Fruit fly (Drosophila melanogaster) whole organism, embryonic: Measurements from ENCODE around the gene Sik2.

Experiments
- CG10147 ChIP-seq: fragments of 200-800 bp; sonication (Bioruptor generic); optimal IDR thresholded peaks from 2 replicates; lab custom pipeline; 2019; ENCODE audit warnings: missing biosample characterization, mild to moderate bottlenecking, missing genetic modification characterization, moderate library complexity
- CG12659 ChIP-seq: fragments of 200-800 bp; sonication (Bioruptor generic); optimal IDR thresholded peaks from 3 replicates; lab custom pipeline; 2017; ENCODE audit warnings: mild to moderate bottlenecking, missing biosample characterization, missing genetic modification reagents, missing genetic modification characterization
- CG13775 ChIP-seq: fragments of 200-800 bp; sonication (Bioruptor generic); optimal IDR thresholded peaks from 3 replicates; lab custom pipeline; 2017; ENCODE audit warnings: missing biosample characterization, mild to moderate bottlenecking, missing genetic modification characterization
- CG14014 ChIP-seq: fragments of 200-800 bp; sonication (Bioruptor generic); IDR thresholded peaks from 2 replicates; pipeline ENCODE4 v1.3.6; 2022; ENCODE audit warnings: missing biosample characterization, missing genetic modification characterization
- CG16813 ChIP-seq: fragments of 200-800 bp; sonication (Bioruptor generic); IDR thresholded peaks from 3 replicates; pipeline ENCODE4 v1.3.6; 2022; ENCODE audit warnings: missing biosample characterization, missing genetic modification characterization; ENCODE audit not compliant: partially characterized antibody
- CG17328 ChIP-seq: fragments of 200-800 bp; sonication (Bioruptor generic); IDR thresholded peaks from 2 replicates; pipeline ENCODE4 v1.3.6; 2022; ENCODE audit warnings: missing biosample characterization, missing genetic modification characterization
- CG17912 ChIP-seq: fragments of 200-800 bp; sonication (Bioruptor generic); optimal IDR thresholded peaks from 2 replicates; lab custom pipeline; 2018; ENCODE audit warnings: missing biosample characterization, mild to moderate bottlenecking, missing genetic modification characterization
- CG2875 ChIP-seq: fragments of 200-800 bp; sonication (Bioruptor generic); optimal IDR thresholded peaks from 2 replicates; lab custom pipeline; 2017; ENCODE audit warnings: missing biosample characterization, mild to moderate bottlenecking, missing genetic modification characterization, missing genetic modification reagents
- CG30403 ChIP-seq: fragments of 200-800 bp; sonication (Bioruptor generic); optimal IDR thresholded peaks from 3 replicates; lab custom pipeline; 2016; ENCODE audit warnings: missing biosample characterization, missing genetic modification characterization
- CG31224 ChIP-seq: fragments of 200-800 bp; sonication (Bioruptor generic); IDR thresholded peaks from 2 replicates; pipeline ENCODE4 v1.3.6; 2022; ENCODE audit warnings: missing biosample characterization, missing genetic modification characterization
- CG31365 ChIP-seq: fragments of 200-800 bp; sonication (Bioruptor generic); optimal IDR thresholded peaks from 2 replicates; lab custom pipeline; 2018; ENCODE audit warnings: missing biosample characterization, mild to moderate bottlenecking, missing genetic modification characterization
- CG3163 ChIP-seq: fragments of 200-800 bp; sonication (Bioruptor generic); optimal IDR thresholded peaks from 3 replicates; lab custom pipeline; 2016; ENCODE audit warnings: missing biosample characterization, missing genetic modification characterization
- CG43689 ChIP-seq: fragments of 200-800 bp; sonication (Bioruptor generic); IDR thresholded peaks from 2 replicates; pipeline ENCODE4 v1.3.6; 2022; ENCODE audit warnings: missing biosample characterization, missing genetic modification characterization
- CG4424 ChIP-seq: fragments of 200-800 bp; sonication (Bioruptor generic); optimal IDR thresholded peaks from 3 replicates; lab custom pipeline; 2016; ENCODE audit warnings: missing biosample characterization, missing genetic modification characterization
- CG8765 ChIP-seq: fragments of 200-800 bp; sonication (Bioruptor generic); IDR thresholded peaks from 2 replicates; pipeline ENCODE4 v1.3.6; 2022; ENCODE audit warnings: missing biosample characterization, missing genetic modification characterization
- CG9876 ChIP-seq: fragments of 200-800 bp; sonication (Bioruptor generic); optimal IDR thresholded peaks from 2 replicates; lab custom pipeline; 2016; ENCODE audit warnings: missing biosample characterization, missing genetic modification characterization
- D19B ChIP-seq: fragments of 200-800 bp; sonication (Bioruptor generic); optimal IDR thresholded peaks from 2 replicates; lab custom pipeline; 2017; ENCODE audit warnings: missing biosample characterization, mild to moderate bottlenecking, missing genetic modification characterization
- ERR ChIP-seq: fragments of 200-800 bp; sonication (Bioruptor generic); optimal IDR thresholded peaks from 2 replicates; lab custom pipeline; 2016; ENCODE audit warnings: missing biosample characterization, missing genetic modification characterization
- Elba2 ChIP-seq: fragments of 200-800 bp; sonication (Bioruptor generic); optimal IDR thresholded peaks from 3 replicates; lab custom pipeline; 2016; ENCODE audit warnings: missing biosample characterization, missing genetic modification characterization
- Fer1 ChIP-seq: fragments of 200-800 bp; sonication (Bioruptor generic); optimal IDR thresholded peaks from 2 replicates; lab custom pipeline; 2017; ENCODE audit warnings: missing biosample characterization, mild to moderate bottlenecking, missing genetic modification characterization
- Hsf ChIP-seq: fragments of 200-800 bp; sonication (Bioruptor generic); optimal IDR thresholded peaks from 3 replicates; lab custom pipeline; 2016; ENCODE audit warnings: missing biosample characterization, missing genetic modification characterization
- NFAT ChIP-seq: fragments of 200-800 bp; sonication (Bioruptor generic); IDR thresholded peaks from 2 replicates; pipeline ENCODE4 v1.3.6; 2022; ENCODE audit warnings: missing biosample characterization, missing genetic modification characterization
- Side ChIP-seq: fragments of 200-800 bp; sonication (Bioruptor generic); optimal IDR thresholded peaks from 2 replicates; lab custom pipeline; 2016; ENCODE audit warnings: missing biosample characterization, missing genetic modification characterization
- Sox100B ChIP-seq: fragments of 200-800 bp; sonication (Bioruptor generic); optimal IDR thresholded peaks from 3 replicates; lab custom pipeline; 2018; ENCODE audit warnings: missing biosample characterization, mild to moderate bottlenecking, missing genetic modification characterization
- Ssrp ChIP-seq: fragments of 200-800 bp; sonication (Bioruptor generic); optimal IDR thresholded peaks from 2 replicates; lab custom pipeline; 2018; ENCODE audit warnings: missing biosample characterization, mild to moderate bottlenecking, missing genetic modification characterization, moderate library complexity
- Tbp ChIP-seq: fragments of >200 bp; optimal IDR thresholded peaks from 2 replicates; lab custom pipeline; 2018; ENCODE audit warnings: missing biosample characterization, missing genetic modification characterization
- ac ChIP-seq: fragments of 200-800 bp; sonication (Bioruptor generic); optimal IDR thresholded peaks from 3 replicates; lab custom pipeline; 2017; ENCODE audit warnings: missing biosample characterization, mild to moderate bottlenecking, missing genetic modification characterization
- ato ChIP-seq: fragments of 200-800 bp; sonication (Bioruptor generic); IDR thresholded peaks from 2 replicates; pipeline ENCODE4 v1.3.6; 2022; ENCODE audit warnings: missing biosample characterization, missing genetic modification characterization; ENCODE audit not compliant: partially characterized antibody
- bab2 ChIP-seq: fragments of 200-800 bp; sonication (Bioruptor generic); optimal IDR thresholded peaks from 2 replicates; lab custom pipeline; 2016; ENCODE audit warnings: missing biosample characterization, missing genetic modification characterization
- chinmo ChIP-seq: fragments of 200-800 bp; sonication (Bioruptor generic); IDR thresholded peaks from 4 replicates; pipeline ENCODE4 v1.3.6; 2022; ENCODE audit warnings: missing biosample characterization, missing genetic modification characterization; ENCODE audit not compliant: partially characterized antibody
- chm ChIP-seq: fragments of 200-800 bp; sonication (Bioruptor generic); IDR thresholded peaks from 2 replicates; pipeline ENCODE4 v1.3.6; 2022; ENCODE audit warnings: missing biosample characterization, missing genetic modification characterization
- croc ChIP-seq: fragments of 200-800 bp; sonication (Bioruptor generic); conservative IDR thresholded peaks from 3 replicates; pipeline ENCODE4 v1.3.6; 2022; ENCODE audit warnings: missing biosample characterization, missing genetic modification characterization
- dati ChIP-seq: fragments of 200-800 bp; sonication (Bioruptor generic); IDR thresholded peaks from 2 replicates; pipeline ENCODE4 v1.3.6; 2022; ENCODE audit warnings: missing biosample characterization, missing genetic modification characterization
- exex ChIP-seq: fragments of 200-800 bp; sonication (Bioruptor generic); optimal IDR thresholded peaks from 4 replicates; lab custom pipeline; 2018; ENCODE audit warnings: missing biosample characterization, mild to moderate bottlenecking, missing genetic modification characterization, moderate library complexity
- fd96Cb ChIP-seq: fragments of 200-800 bp; sonication (Bioruptor generic); optimal IDR thresholded peaks from 2 replicates; lab custom pipeline; 2018; ENCODE audit warnings: missing biosample characterization, mild to moderate bottlenecking, missing genetic modification characterization, moderate library complexity
- grn ChIP-seq: fragments of 200-800 bp; sonication (Bioruptor generic); optimal IDR thresholded peaks from 3 replicates; lab custom pipeline; 2017; ENCODE audit warnings: missing biosample characterization, missing genetic modification characterization
- h ChIP-seq: fragments of >200 bp; optimal IDR thresholded peaks from 2 replicates; lab custom pipeline; 2017
- ind ChIP-seq: fragments of 200-800 bp; sonication (Bioruptor generic); optimal IDR thresholded peaks from 3 replicates; lab custom pipeline; 2016; ENCODE audit warnings: missing biosample characterization, missing genetic modification characterization
- lbe ChIP-seq: fragments of 200-800 bp; sonication (Bioruptor generic); optimal IDR thresholded peaks from 2 replicates; lab custom pipeline; 2016; ENCODE audit warnings: missing biosample characterization, mild to moderate bottlenecking, missing genetic modification characterization
- lilli ChIP-seq: fragments of 200-800 bp; sonication (Bioruptor generic); optimal IDR thresholded peaks from 3 replicates; lab custom pipeline; 2016; ENCODE audit warnings: missing biosample characterization, missing genetic modification characterization
- lola ChIP-seq, 3 experiments: fragments of >200 bp in 2 of 3; fragments of 200-800 bp in 1 of 3; sonication (Bioruptor generic) in 1 of 3; optimal IDR thresholded peaks; 2 replicates each; lab custom pipeline; 2017 to 2019; ENCODE audit warnings: missing biosample characterization in 3 of 3, missing genetic modification characterization in 3 of 3, mild to moderate bottlenecking in 1 of 3, moderate library complexity in 1 of 3
- lov ChIP-seq, 2 experiments: fragments of 200-800 bp in 1 of 2; fragments of >200 bp in 1 of 2; sonication (Bioruptor generic) in 1 of 2; IDR thresholded peaks in 1 of 2; optimal IDR thresholded peaks in 1 of 2; 2 replicates in 1 of 2; 3 replicates in 1 of 2; pipeline versions ENCODE4 v1.3.6 to Lab custom; 2017 to 2022; ENCODE audit warnings: missing biosample characterization in 1 of 2, missing genetic modification characterization in 1 of 2
- nmo ChIP-seq: fragments of 200-800 bp; sonication (Bioruptor generic); optimal IDR thresholded peaks from 2 replicates; lab custom pipeline; 2018; ENCODE audit warnings: missing biosample characterization, mild to moderate bottlenecking, missing genetic modification characterization, moderate library complexity
- peb ChIP-seq: fragments of 200-800 bp; sonication (Bioruptor generic); IDR thresholded peaks from 2 replicates; pipeline ENCODE4 v1.3.6; 2022; ENCODE audit warnings: missing biosample characterization, missing genetic modification characterization
- slou ChIP-seq: fragments of 200-800 bp; sonication (Bioruptor generic); optimal IDR thresholded peaks from 3 replicates; lab custom pipeline; 2016; ENCODE audit warnings: missing biosample characterization, missing genetic modification characterization
- tup ChIP-seq: fragments of 200-800 bp; sonication (Bioruptor generic); optimal IDR thresholded peaks from 2 replicates; lab custom pipeline; 2016; ENCODE audit warnings: missing biosample characterization, mild to moderate bottlenecking, missing genetic modification characterization, moderate library complexity
- unpg ChIP-seq: fragments of 200-800 bp; sonication (Bioruptor generic); optimal IDR thresholded peaks from 3 replicates; lab custom pipeline; 2018; ENCODE audit warnings: missing biosample characterization, mild to moderate bottlenecking, missing genetic modification characterization, moderate library complexity
- yki ChIP-seq: fragments of >200 bp; optimal IDR thresholded peaks from 3 replicates; lab custom pipeline; 2018
- zen ChIP-seq: fragments of 200-800 bp; sonication (Bioruptor generic); optimal IDR thresholded peaks from 3 replicates; lab custom pipeline; 2018; ENCODE audit warnings: missing biosample characterization, mild to moderate bottlenecking, missing genetic modification characterization, moderate library complexity

Sik2 gene

DNA sequence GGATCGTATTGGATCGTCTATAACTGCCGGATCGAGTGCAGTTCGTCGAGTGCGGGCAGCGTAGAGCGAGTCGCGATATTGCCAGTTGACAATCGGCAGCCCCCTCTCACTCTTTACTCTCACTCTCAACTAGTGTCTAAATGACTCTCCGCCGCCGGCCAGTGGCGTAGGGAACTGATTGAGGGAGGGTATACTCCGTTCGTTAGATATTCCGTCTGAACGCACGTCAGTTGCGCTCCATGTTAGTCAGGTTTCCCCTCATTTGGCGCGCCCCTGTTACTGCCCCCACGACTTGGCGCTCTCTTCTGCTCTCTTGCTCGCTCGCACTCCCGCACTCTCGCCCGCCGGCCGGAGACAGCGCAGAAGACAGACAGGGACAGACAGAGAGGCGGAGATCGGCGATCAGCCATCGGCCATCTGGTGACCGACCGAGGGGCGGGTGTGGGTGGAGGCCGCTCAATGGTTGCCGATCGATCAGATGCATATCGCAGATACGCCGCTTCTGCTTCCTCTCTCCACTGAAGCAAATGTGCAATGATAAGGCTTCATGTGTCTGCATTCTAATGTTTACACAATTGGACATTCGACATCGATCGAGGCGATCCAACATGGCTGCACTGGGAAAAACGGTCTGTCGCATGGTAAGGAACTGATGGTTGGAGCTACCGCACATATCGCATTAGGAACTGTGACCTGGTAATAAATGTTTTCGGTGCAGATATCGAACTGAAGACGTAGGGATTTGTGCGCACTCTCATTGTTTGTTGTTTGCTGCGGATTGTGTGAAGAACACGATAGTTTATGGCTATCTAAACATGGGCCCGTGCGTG lies 11.4 kb downstream of the Sik2 start, which contains the start of gene moody (continued):
- peak; percentile 86 for TF ChIP-seq lbe (GFP tag; lab: Kevin White, UChicago)
- peak; percentile 93 for TF ChIP-seq CG2875 (GFP tag; lab: Kevin White, UChicago)
- TF ChIP-seq CG10147 (GFP tag; lab: Kevin White, UChicago) = peak; percentile 90
- no peak for TF ChIP-seq Tbp (GFP tag; lab: Kevin White, UChicago)
- peak; percentile 98 for TF ChIP-seq Fer1 (GFP tag; lab: Kevin White, UChicago)
- TF ChIP-seq Side (GFP tag; lab: Kevin White, UChicago) = peak; percentile 98
- TF ChIP-seq CG31365 (tag; lab: Kevin White, UChicago) = peak; percentile 93
- no peak for TF ChIP-seq ato (GFP tag; lab: Robert Waterston, UW)
- TF ChIP-seq yki (lab: Kevin White, UChicago) = no peak
- no peak for TF ChIP-seq CG16813 (GFP tag; lab: Robert Waterston, UW)
- peak; percentile 98 for TF ChIP-seq bab2 (GFP tag; lab: Kevin White, UChicago)
- TF ChIP-seq ind (GFP tag; lab: Kevin White, UChicago) = peak; percentile 99
- peak; percentile 100 for TF ChIP-seq NFAT (GFP tag; lab: Robert Waterston, UW)
- TF ChIP-seq grn = peak; percentile 100
- peak; percentile 96 for TF ChIP-seq unpg (GFP tag; lab: Kevin White, UChicago)
- TF ChIP-seq CG31224 (GFP tag; lab: Robert Waterston, UW) = peak; percentile 96
- peak; percentile 90 for TF ChIP-seq croc (GFP tag; lab: Robert Waterston, UW)
- TF ChIP-seq nmo (GFP tag; lab: Kevin White, UChicago) = peak; percentile 88
- peak; percentile 90 for TF ChIP-seq CG13775
- peak; percentile 98 for TF ChIP-seq CG12659 (GFP tag; lab: Kevin White, UChicago)
- TF ChIP-seq ac (GFP tag; lab: Kevin White, UChicago) = peak; percentile 57
- TF ChIP-seq chm (GFP tag; lab: Robert Waterston, UW) = peak; percentile 99
- peak; percentile 98 for TF ChIP-seq CG17328
- TF ChIP-seq dati = peak; percentile 97
- TF ChIP-seq CG3163 (GFP tag; lab: Kevin White, UChicago) = peak; percentile 90
- peak; percentile 83 for TF ChIP-seq Sox100B (GFP tag; lab: Kevin White, UChicago)
- TF ChIP-seq CG4424 (GFP tag; lab: Kevin White, UChicago) = peak; percentile 97
- peak; percentile 97 for TF ChIP-seq CG43689
- peak; percentile 96 for TF ChIP-seq CG17912 (GFP tag; lab: Kevin White, UChicago)
- peak; percentile 84 for TF ChIP-seq Ssrp (tag; lab: Kevin White, UChicago)
- peak; percentile 96 for TF ChIP-seq CG9876 (GFP tag; lab: Kevin White, UChicago)
- peak; percentile 99 for TF ChIP-seq CG14014 (GFP tag; lab: Robert Waterston, UW)
- TF ChIP-seq exex (tag; lab: Kevin White, UChicago) = peak; percentile 85
- peak in 1 of 3 experiments; percentile 82 for TF ChIP-seq lola (GFP tag; optimal IDR thresholded peaks at IDR 0.05; lab: Kevin White, UChicago)
- peak; percentile 92 for TF ChIP-seq D19B (GFP tag; lab: Kevin White, UChicago)
- peak; percentile 97 for TF ChIP-seq ERR
- TF ChIP-seq zen (tag; lab: Kevin White, UChicago) = peak; percentile 73
- peak; percentile 96 for TF ChIP-seq peb (GFP tag; lab: Robert Waterston, UW)
- TF ChIP-seq CG8765 (GFP tag; lab: Robert Waterston, UW) = peak; percentile 95
- no peak for TF ChIP-seq lov (optimal IDR thresholded peaks at IDR 0.05; lab: Kevin White, UChicago)
- TF ChIP-seq lov (GFP tag; IDR thresholded peaks at IDR 0.05; lab: Robert Waterston, UW) = peak; percentile 98
- TF ChIP-seq fd96Cb = peak; percentile 91
- peak; percentile 98 for TF ChIP-seq CG30403 (GFP tag; lab: Kevin White, UChicago)
- no peak for TF ChIP-seq Elba2 (GFP tag; lab: Kevin White, UChicago)
- TF ChIP-seq slou (GFP tag; lab: Kevin White, UChicago) = peak; percentile 87
- peak; percentile 97 for TF ChIP-seq Hsf (GFP tag; lab: Kevin White, UChicago)
- TF ChIP-seq chinmo (GFP tag; lab: Robert Waterston, UW) = peak; percentile 88; the same call in 1 of the 4 replicates
- TF ChIP-seq lilli (GFP tag; lab: Kevin White, UChicago) = peak; percentile 99
- TF ChIP-seq tup = peak; percentile 95
- no peak for TF ChIP-seq h (lab: Kevin White, UChicago)
